Fruit fly (Drosophila melanogaster) whole organism, embryonic: ENCODE measurements around the gene CG4660.
A peak's percentile ranks its signal among the peaks of the same experiment; 100 is the strongest.

Source experiments
- Atf6 ChIP-seq: fragments of 200-800 bp; sonication (Bioruptor generic); IDR thresholded peaks from 2 replicates; pipeline ENCODE4 v1.3.6; 2022; ENCODE audit warnings: missing biosample characterization, missing genetic modification characterization
- C15 ChIP-seq: fragments of 200-800 bp; sonication (Bioruptor generic); IDR thresholded peaks from 3 replicates; pipeline ENCODE4 v1.3.6; 2022; ENCODE audit warnings: missing biosample characterization, missing genetic modification characterization
- CG10431 ChIP-seq: fragments of 200-800 bp; sonication (Bioruptor generic); optimal IDR thresholded peaks from 3 replicates; lab custom pipeline; 2018; ENCODE audit warnings: missing biosample characterization, mild to moderate bottlenecking, missing genetic modification characterization
- CG11085 ChIP-seq: fragments of 200-800 bp; sonication (Bioruptor generic); IDR thresholded peaks from 2 replicates; pipeline ENCODE4 v1.3.6; 2022; ENCODE audit warnings: missing biosample characterization, missing genetic modification characterization
- CG11696 ChIP-seq: fragments of 200-800 bp; sonication (Bioruptor generic); IDR thresholded peaks from 2 replicates; pipeline ENCODE4 v1.3.6; 2022; ENCODE audit warnings: missing biosample characterization, missing genetic modification characterization
- CG12391 ChIP-seq: fragments of 200-800 bp; sonication (Bioruptor generic); optimal IDR thresholded peaks from 3 replicates; lab custom pipeline; 2018; ENCODE audit warnings: missing biosample characterization, mild to moderate bottlenecking, missing genetic modification characterization, moderate library complexity
- CG13296 ChIP-seq: fragments of 200-800 bp; sonication (Bioruptor generic); optimal IDR thresholded peaks from 3 replicates; lab custom pipeline; 2018; ENCODE audit warnings: missing biosample characterization, mild to moderate bottlenecking, missing genetic modification characterization
- CG17385 ChIP-seq: fragments of 200-800 bp; sonication (Bioruptor generic); optimal IDR thresholded peaks from 3 replicates; lab custom pipeline; 2018; ENCODE audit warnings: missing biosample characterization, mild to moderate bottlenecking, missing genetic modification characterization
- CG17912 ChIP-seq: fragments of 200-800 bp; sonication (Bioruptor generic); optimal IDR thresholded peaks from 2 replicates; lab custom pipeline; 2018; ENCODE audit warnings: missing biosample characterization, mild to moderate bottlenecking, missing genetic modification characterization
- CG18476 ChIP-seq: fragments of 200-800 bp; sonication (Bioruptor generic); optimal IDR thresholded peaks from 2 replicates; lab custom pipeline; 2016; ENCODE audit warnings: missing biosample characterization, mild to moderate bottlenecking, missing genetic modification characterization
- CG30431 ChIP-seq: fragments of 200-800 bp; sonication (Bioruptor generic); optimal IDR thresholded peaks from 2 replicates; lab custom pipeline; 2017; ENCODE audit warnings: missing biosample characterization, missing genetic modification characterization
- CG31365 ChIP-seq: fragments of 200-800 bp; sonication (Bioruptor generic); optimal IDR thresholded peaks from 2 replicates; lab custom pipeline; 2018; ENCODE audit warnings: missing biosample characterization, mild to moderate bottlenecking, missing genetic modification characterization
- CG32532 ChIP-seq: fragments of 200-800 bp; sonication (Bioruptor generic); IDR thresholded peaks from 2 replicates; pipeline ENCODE4 v1.3.6; 2022; ENCODE audit warnings: missing biosample characterization, missing genetic modification characterization
- CG3838 ChIP-seq: fragments of 200-800 bp; sonication (Bioruptor generic); optimal IDR thresholded peaks from 3 replicates; lab custom pipeline; 2016; ENCODE audit warnings: missing biosample characterization, missing genetic modification characterization
- CG4282 ChIP-seq: fragments of 200-800 bp; sonication (Bioruptor generic); optimal IDR thresholded peaks from 2 replicates; lab custom pipeline; 2016; ENCODE audit warnings: missing biosample characterization, missing genetic modification characterization
- CG4854 ChIP-seq: fragments of 200-800 bp; sonication (Bioruptor generic); optimal IDR thresholded peaks from 2 replicates; lab custom pipeline; 2016; ENCODE audit warnings: missing biosample characterization, missing genetic modification characterization, inconsistent platforms
- CG6272 ChIP-seq: fragments of 200-800 bp; sonication (Bioruptor generic); IDR thresholded peaks from 2 replicates; pipeline ENCODE4 v1.3.6; 2022; ENCODE audit warnings: missing biosample characterization, missing genetic modification characterization
- CG7357 ChIP-seq: fragments of 200-800 bp; sonication (Bioruptor generic); IDR thresholded peaks from 3 replicates; pipeline ENCODE4 v1.3.6; 2022; ENCODE audit warnings: missing biosample characterization, missing genetic modification characterization
- CG8290 ChIP-seq, 3 experiments: fragments of 200-800 bp; sonication (Bioruptor generic); optimal IDR thresholded peaks; 2 replicates each; lab custom pipeline; 2016 to 2019; ENCODE audit warnings: missing biosample characterization in 3 of 3, missing genetic modification characterization in 3 of 3, mild to moderate bottlenecking in 2 of 3, moderate library complexity in 1 of 3
- CG9609 ChIP-seq: fragments of 200-800 bp; sonication (Bioruptor generic); optimal IDR thresholded peaks from 3 replicates; lab custom pipeline; 2016; ENCODE audit warnings: missing biosample characterization, missing genetic modification characterization
- D19A ChIP-seq: fragments of 200-800 bp; optimal IDR thresholded peaks from 3 replicates; lab custom pipeline; 2019; ENCODE audit warnings: missing biosample characterization, mild to moderate bottlenecking, missing genetic modification characterization, moderate library complexity
- HLHmδ ChIP-seq: fragments of 200-800 bp; sonication (Bioruptor generic); optimal IDR thresholded peaks from 2 replicates; lab custom pipeline; 2018; ENCODE audit warnings: missing biosample characterization, mild to moderate bottlenecking, missing genetic modification characterization, moderate library complexity
- Lhr ChIP-seq: fragments of 200-800 bp; sonication (Bioruptor generic); optimal IDR thresholded peaks from 3 replicates; lab custom pipeline; 2017; ENCODE audit warnings: mild to moderate bottlenecking, missing biosample characterization, missing genetic modification reagents, missing genetic modification characterization
- Max ChIP-seq: fragments of 200-800 bp; sonication (Bioruptor generic); optimal IDR thresholded peaks from 2 replicates; lab custom pipeline; 2016; ENCODE audit warnings: missing biosample characterization, mild to moderate bottlenecking, missing genetic modification characterization
- Mes4 ChIP-seq: fragments of 200-800 bp; sonication (Bioruptor generic); optimal IDR thresholded peaks from 2 replicates; lab custom pipeline; 2016; ENCODE audit warnings: missing biosample characterization, missing genetic modification characterization
- Mrtf ChIP-seq: fragments of 200-800 bp; sonication (Bioruptor generic); IDR thresholded peaks from 3 replicates; pipeline ENCODE4 v1.3.6; 2022; ENCODE audit warnings: missing biosample characterization, missing genetic modification characterization
- PHDP ChIP-seq: fragments of 200-800 bp; sonication (Bioruptor generic); optimal IDR thresholded peaks from 3 replicates; lab custom pipeline; 2018; ENCODE audit warnings: missing biosample characterization, mild to moderate bottlenecking, missing genetic modification characterization, moderate library complexity
- Rfx ChIP-seq: fragments of 200-800 bp; sonication (Bioruptor generic); IDR thresholded peaks from 2 replicates; pipeline ENCODE4 v1.3.6; 2022; ENCODE audit warnings: missing biosample characterization, missing genetic modification characterization
- Rx ChIP-seq: fragments of 200-800 bp; sonication (Bioruptor generic); IDR thresholded peaks from 2 replicates; pipeline ENCODE4 v1.3.6; 2022; ENCODE audit warnings: missing biosample characterization, missing genetic modification characterization
- Ssrp ChIP-seq: fragments of 200-800 bp; sonication (Bioruptor generic); optimal IDR thresholded peaks from 2 replicates; lab custom pipeline; 2018; ENCODE audit warnings: missing biosample characterization, mild to moderate bottlenecking, missing genetic modification characterization, moderate library complexity
- Vsx1 ChIP-seq: fragments of 200-800 bp; sonication (Bioruptor generic); optimal IDR thresholded peaks from 2 replicates; lab custom pipeline; 2017; ENCODE audit warnings: missing biosample characterization, mild to moderate bottlenecking, missing genetic modification characterization, missing genetic modification reagents
- dimm ChIP-seq: fragments of 200-800 bp; sonication (Bioruptor generic); IDR thresholded peaks from 2 replicates; pipeline ENCODE4 v1.3.6; 2022; ENCODE audit warnings: missing biosample characterization, missing genetic modification characterization
- emc ChIP-seq: fragments of 200-800 bp; sonication (Bioruptor generic); optimal IDR thresholded peaks from 2 replicates; lab custom pipeline; 2016; ENCODE audit warnings: missing biosample characterization, missing genetic modification characterization
- eve ChIP-seq, 2 experiments: fragments of >200 bp; optimal IDR thresholded peaks; 2 replicates each; lab custom pipeline; 2017; ENCODE audit warnings: missing biosample characterization in 2 of 2, missing genetic modification characterization in 2 of 2
- gro ChIP-seq: fragments of 200-800 bp; sonication (Bioruptor generic); optimal IDR thresholded peaks from 2 replicates; lab custom pipeline; 2016; ENCODE audit warnings: missing biosample characterization, missing genetic modification characterization
- gsb ChIP-seq: fragments of 200-800 bp; sonication (Bioruptor generic); IDR thresholded peaks from 2 replicates; pipeline ENCODE4 v1.3.6; 2022; ENCODE audit warnings: missing biosample characterization, missing genetic modification characterization
- insv ChIP-seq, 2 experiments: fragments of 200-800 bp; sonication (Bioruptor generic); optimal IDR thresholded peaks; 3 replicates each; lab custom pipeline; 2016 to 2018; ENCODE audit warnings: missing biosample characterization in 2 of 2, missing genetic modification characterization in 2 of 2
- jing ChIP-seq: fragments of 200-800 bp; sonication (Bioruptor generic); optimal IDR thresholded peaks from 2 replicates; lab custom pipeline; 2018; ENCODE audit warnings: missing biosample characterization, mild to moderate bottlenecking, missing genetic modification characterization
- lab ChIP-seq: fragments of 200-800 bp; sonication (Bioruptor generic); optimal IDR thresholded peaks from 3 replicates; lab custom pipeline; 2017; ENCODE audit warnings: missing biosample characterization, missing genetic modification characterization, mild to moderate bottlenecking, moderate library complexity, missing genetic modification reagents
- mirr ChIP-seq: fragments of 200-800 bp; sonication (Bioruptor generic); optimal IDR thresholded peaks from 3 replicates; lab custom pipeline; 2018; ENCODE audit warnings: missing biosample characterization, mild to moderate bottlenecking, missing genetic modification characterization
- odd ChIP-seq: fragments of 200-800 bp; sonication (Bioruptor generic); optimal IDR thresholded peaks from 2 replicates; lab custom pipeline; 2017; ENCODE audit warnings: missing biosample characterization, mild to moderate bottlenecking, missing genetic modification characterization
- otp ChIP-seq: fragments of 200-800 bp; sonication (Bioruptor generic); IDR thresholded peaks from 3 replicates; pipeline ENCODE4, ENCODE4 v1.3.6; 2022; ENCODE audit warnings: missing biosample characterization, missing genetic modification characterization
- pfk ChIP-seq: fragments of 200-800 bp; sonication (Bioruptor generic); optimal IDR thresholded peaks from 2 replicates; lab custom pipeline; 2018; ENCODE audit warnings: missing biosample characterization, mild to moderate bottlenecking, missing genetic modification characterization, moderate library complexity
- pum ChIP-seq: fragments of 200-800 bp; sonication (Bioruptor generic); optimal IDR thresholded peaks from 2 replicates; lab custom pipeline; 2016; ENCODE audit warnings: missing biosample characterization, missing genetic modification characterization
- ro ChIP-seq: fragments of 200-800 bp; sonication (Bioruptor generic); IDR thresholded peaks from 2 replicates; pipeline ENCODE4 v1.3.6; 2022; ENCODE audit warnings: missing biosample characterization, missing genetic modification characterization
- scrt ChIP-seq: fragments of 200-800 bp; sonication (Bioruptor generic); optimal IDR thresholded peaks from 2 replicates; lab custom pipeline; 2018; ENCODE audit warnings: missing biosample characterization, mild to moderate bottlenecking, missing genetic modification characterization, moderate library complexity
- slp2 ChIP-seq: fragments of 200-800 bp; sonication (Bioruptor generic); optimal IDR thresholded peaks from 2 replicates; lab custom pipeline; 2016; ENCODE audit warnings: missing biosample characterization, missing genetic modification characterization
- stc ChIP-seq: fragments of 200-800 bp; sonication (Bioruptor generic); IDR thresholded peaks from 2 replicates; pipeline ENCODE4 v1.3.6; 2022; ENCODE audit warnings: missing biosample characterization, missing genetic modification characterization
- trh ChIP-seq: fragments of 200-800 bp; sonication (Bioruptor generic); optimal IDR thresholded peaks from 2 replicates; lab custom pipeline; 2016; ENCODE audit warnings: missing biosample characterization, missing genetic modification characterization
- unpg ChIP-seq: fragments of 200-800 bp; sonication (Bioruptor generic); optimal IDR thresholded peaks from 3 replicates; lab custom pipeline; 2018; ENCODE audit warnings: missing biosample characterization, mild to moderate bottlenecking, missing genetic modification characterization, moderate library complexity
- zfh1 ChIP-seq: fragments of 200-800 bp; sonication (Bioruptor generic); IDR thresholded peaks from 3 replicates; pipeline ENCODE4 v1.3.6; 2022; ENCODE audit warnings: missing biosample characterization, missing genetic modification characterization

The CG4660 gene

DNA sequence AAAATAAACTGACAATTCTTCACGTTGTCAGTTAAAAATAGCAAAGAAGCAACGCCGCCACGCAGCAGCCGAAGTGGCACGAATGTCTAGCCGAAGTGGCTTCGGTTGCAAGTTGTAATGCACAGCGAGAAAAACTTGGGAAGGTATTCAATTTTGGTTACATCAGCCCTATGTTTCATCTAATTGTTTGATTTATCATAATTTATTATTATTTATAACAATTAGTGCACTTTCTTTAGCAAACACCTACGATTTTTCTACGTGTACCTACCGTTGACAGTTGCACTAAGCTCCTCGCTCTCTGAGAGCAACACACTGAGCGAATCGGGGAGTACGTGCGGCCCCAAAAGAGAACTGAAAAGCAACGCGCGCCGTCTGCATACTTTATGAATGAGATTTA lies 6.3 kb downstream of the CG4660 start, which contains the start of gene Tsp5D (continued):
- TF ChIP-seq Max (GFP tag; lab: Kevin White, UChicago) (peak; percentile 79), Mrtf (GFP tag; lab: Robert Waterston, UW) (peak; percentile 92), CG10431 (GFP tag; lab: Kevin White, UChicago) (peak; percentile 78), Atf6 (GFP tag; lab: Robert Waterston, UW) (peak; percentile 88), eve (GFP tag; optimal IDR thresholded peaks at IDR 0.05; lab: Kevin White, UChicago) (no peak), zfh1 (GFP tag; lab: Robert Waterston, UW) (peak; percentile 97), CG9609 (GFP tag; lab: Kevin White, UChicago) (no peak), D19A (peak; percentile 88), CG8290 (GFP tag; optimal IDR thresholded peaks at IDR 0.05; lab: Kevin White, UChicago) (peak; percentile 84), CG8290 (tag; optimal IDR thresholded peaks at IDR 0.05; lab: Kevin White, UChicago) (peak in 1 of 2 experiments; percentile 21), gro (GFP tag; lab: Kevin White, UChicago) (no peak), pfk (GFP tag; lab: Kevin White, UChicago) (no peak), Mes4 (no peak), scrt (peak; percentile 83), jing (GFP tag; lab: Kevin White, UChicago) (peak; percentile 82), trh (GFP tag; lab: Kevin White, UChicago) (peak; percentile 58), CG32532 (GFP tag; lab: Robert Waterston, UW) (peak; percentile 82), CG4854 (GFP tag; lab: Kevin White, UChicago) (peak; percentile 82), gsb (GFP tag; lab: Robert Waterston, UW) (peak; percentile 74), odd (peak; percentile 82), CG6272 (GFP tag; lab: Robert Waterston, UW) (peak; percentile 87), C15 (GFP tag; lab: Robert Waterston, UW) (peak; percentile 82), CG17385 (peak; percentile 91), lab (peak; percentile 92), stc (peak; percentile 95), unpg (GFP tag; lab: Kevin White, UChicago) (peak; percentile 94), CG12391 (tag; lab: Kevin White, UChicago) (peak; percentile 93), pum (GFP tag; lab: Kevin White, UChicago) (peak; percentile 47), dimm (GFP tag; lab: Robert Waterston, UW) (peak; percentile 92), CG11696 (GFP tag; lab: Robert Waterston, UW) (peak; percentile 78), PHDP (tag; lab: Kevin White, UChicago) (peak; percentile 91), CG11085 (GFP tag; lab: Robert Waterston, UW) (peak; percentile 74), CG13296 (GFP tag; lab: Kevin White, UChicago) (peak; percentile 88), ro (GFP tag; lab: Robert Waterston, UW) (peak; percentile 90), Vsx1 (peak; percentile 79), CG7357 (peak; percentile 86), CG30431 (GFP tag; lab: Kevin White, UChicago) (peak; percentile 84), mirr (GFP tag; lab: Kevin White, UChicago) (no peak), insv (GFP tag; optimal IDR thresholded peaks at IDR 0.05; lab: Kevin White, UChicago) (peak in 1 of 2 experiments; percentile 7), Rx (GFP tag; lab: Robert Waterston, UW) (peak; percentile 95), slp2 (GFP tag; lab: Kevin White, UChicago) (no peak), emc (GFP tag; lab: Kevin White, UChicago) (no peak), Lhr (peak; percentile 73), CG17912 (peak; percentile 28), Ssrp (peak; percentile 91), CG4282 (GFP tag; lab: Kevin White, UChicago) (no peak), CG18476 (GFP tag; lab: Kevin White, UChicago) (peak; percentile 84), HLHmδ (GFP tag; lab: Kevin White, UChicago) (no peak), otp (GFP tag; lab: Robert Waterston, UW) (peak; percentile 93), CG31365 (tag; lab: Kevin White, UChicago) (peak; percentile 74), CG3838 (GFP tag; lab: Kevin White, UChicago) (no peak), Rfx (GFP tag; lab: Robert Waterston, UW) (peak; percentile 93)
